Worm (Caenorhabditis elegans) whole organism, L1 larva: ENCODE data around the gene Y67D8C.22.

ENCODE experiments used
- ceh-82 ChIP-seq, 3 experiments: fragments of 150-350 bp in 1 of 3; sonication (generic microtip) in 2 of 3; optimal IDR thresholded peaks; 2 replicates each; lab custom pipeline; 2014 to 2017; ENCODE audit warnings: missing biosample characterization in 3 of 3, missing genetic modification characterization in 3 of 3
- ces-1 ChIP-seq: fragments of 150-350 bp; optimal IDR thresholded peaks from 2 replicates; lab custom pipeline; 2014; ENCODE audit warnings: missing biosample characterization, missing genetic modification reagents, missing genetic modification characterization
- fkh-10 ChIP-seq: sonication (generic microtip); optimal IDR thresholded peaks from 2 replicates; lab custom pipeline; 2017; ENCODE audit warnings: missing biosample characterization, missing genetic modification reagents, missing genetic modification characterization
- nhr-11 ChIP-seq: fragments of 150-350 bp; optimal IDR thresholded peaks from 2 replicates; lab custom pipeline; 2014; ENCODE audit warnings: missing biosample characterization, missing genetic modification characterization
- nhr-12 ChIP-seq: sonication (generic microtip); optimal IDR thresholded peaks from 2 replicates; lab custom pipeline; 2017; ENCODE audit warnings: missing biosample characterization, missing genetic modification characterization
- nhr-77 ChIP-seq: fragments of 150-350 bp; optimal IDR thresholded peaks from 2 replicates; lab custom pipeline; 2014; ENCODE audit warnings: missing biosample characterization, missing genetic modification characterization
- pqm-1 ChIP-seq: sonication (generic microtip); optimal IDR thresholded peaks from 3 replicates; lab custom pipeline; 2017; ENCODE audit warnings: missing biosample characterization, missing genetic modification characterization
- rnt-1 ChIP-seq: sonication (generic microtip); optimal IDR thresholded peaks from 2 replicates; lab custom pipeline; 2016; ENCODE audit warnings: mild to moderate bottlenecking, missing genetic modification characterization, moderate library complexity, missing compliant biosample characterization
- unc-130 ChIP-seq: fragments of 150-350 bp; optimal IDR thresholded peaks from 2 replicates; lab custom pipeline; 2017; ENCODE audit warnings: missing biosample characterization, missing genetic modification characterization, inconsistent platforms
- unc-62 ChIP-seq: fragments of 150-350 bp; optimal IDR thresholded peaks from 2 replicates; lab custom pipeline; 2014; ENCODE audit warnings: missing biosample characterization, missing genetic modification reagents, missing genetic modification characterization
- vab-15 ChIP-seq: sonication (generic microtip); optimal IDR thresholded peaks from 2 replicates; lab custom pipeline; 2017; ENCODE audit warnings: missing genotype, mild to moderate bottlenecking, missing genetic modification characterization, missing compliant biosample characterization

DNA sequence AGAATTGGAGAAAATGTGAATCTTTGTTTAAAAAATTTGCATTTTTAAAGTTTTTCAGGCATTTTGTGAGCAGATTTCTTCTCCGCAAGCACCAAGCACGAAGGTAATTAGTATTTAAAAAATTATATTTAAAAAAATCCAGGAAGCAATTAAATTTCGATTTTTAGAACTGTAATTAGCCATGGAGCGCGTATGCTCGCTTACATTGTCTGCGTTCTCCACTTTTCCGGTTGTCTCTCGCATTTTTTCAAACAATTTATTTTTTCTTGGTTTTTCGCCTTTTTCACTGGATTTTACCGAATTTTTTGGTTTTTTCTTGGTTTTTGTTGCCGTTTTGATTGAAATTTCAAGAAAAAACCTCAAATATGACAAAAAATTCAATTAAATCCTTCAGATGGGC is 20.8 kb downstream of the Y67D8C.22 start:
- no peak for TF ChIP-seq vab-15 (tag; lab: Kevin White, UChicago)
- TF ChIP-seq rnt-1: no peak
- no peak for TF ChIP-seq nhr-11
- TF ChIP-seq fkh-10 (GFP tag; lab: Kevin White, UChicago): no peak
- TF ChIP-seq ces-1 (GFP tag; lab: Kevin White, UChicago): no peak
- no peak for TF ChIP-seq unc-62
- TF ChIP-seq nhr-12 (tag; lab: Kevin White, UChicago): no peak
- no peak for TF ChIP-seq unc-130 (tag; lab: Kevin White, UChicago)
- no peak for TF ChIP-seq nhr-77 (tag; lab: Kevin White, UChicago)
- no peak for TF ChIP-seq pqm-1 (tag; lab: Kevin White, UChicago)
- TF ChIP-seq ceh-82 (tag; optimal IDR thresholded peaks at IDR 0.05; lab: Kevin White, UChicago): no peak
